Fruit fly (Drosophila melanogaster) whole organism, embryonic: ENCODE results near the gene NT1.

Experiments
- Awh ChIP-seq: fragments of 200-800 bp; sonication (Bioruptor generic); IDR thresholded peaks from 2 replicates; pipeline ENCODE4, ENCODE4 v1.3.6; 2022; ENCODE audit warnings: missing biosample characterization, missing genetic modification characterization
- CG10959 ChIP-seq: fragments of 200-800 bp; sonication (Bioruptor generic); IDR thresholded peaks from 2 replicates; pipeline ENCODE4 v1.3.6; 2022; ENCODE audit warnings: missing biosample characterization, missing genetic modification characterization
- CG11398 ChIP-seq: fragments of 200-800 bp; sonication (Bioruptor generic); optimal IDR thresholded peaks from 2 replicates; lab custom pipeline; 2016; ENCODE audit warnings: missing biosample characterization, missing genetic modification characterization
- CG11504 ChIP-seq: fragments of 200-800 bp; sonication (Bioruptor generic); optimal IDR thresholded peaks from 3 replicates; lab custom pipeline; 2019; ENCODE audit warnings: missing biosample characterization, mild to moderate bottlenecking, missing genetic modification characterization, moderate library complexity
- CG12769 ChIP-seq: fragments of 200-800 bp; sonication (Bioruptor generic); optimal IDR thresholded peaks from 2 replicates; lab custom pipeline; 2019; ENCODE audit warnings: missing biosample characterization, mild to moderate bottlenecking, missing genetic modification characterization, moderate library complexity
- CG1603 ChIP-seq: fragments of 200-800 bp; sonication (Bioruptor generic); optimal IDR thresholded peaks from 2 replicates; lab custom pipeline; 2019; ENCODE audit warnings: missing biosample characterization, mild to moderate bottlenecking, missing genetic modification characterization, moderate library complexity
- CG1647 ChIP-seq: fragments of 200-800 bp; sonication (Bioruptor generic); optimal IDR thresholded peaks from 3 replicates; lab custom pipeline; 2016; ENCODE audit warnings: missing biosample characterization, missing genetic modification characterization
- CG17359 ChIP-seq: fragments of 200-800 bp; sonication (Bioruptor generic); optimal IDR thresholded peaks from 3 replicates; lab custom pipeline; 2018; ENCODE audit warnings: missing biosample characterization, mild to moderate bottlenecking, missing genetic modification characterization, moderate library complexity
- CG31441 ChIP-seq: fragments of 200-800 bp; sonication (Bioruptor generic); IDR thresholded peaks from 2 replicates; pipeline ENCODE4 v1.3.6; 2022; ENCODE audit warnings: missing biosample characterization, missing genetic modification characterization
- CG3281 ChIP-seq: fragments of 200-800 bp; sonication (Bioruptor generic); optimal IDR thresholded peaks from 3 replicates; lab custom pipeline; 2017; ENCODE audit warnings: missing biosample characterization, mild to moderate bottlenecking, missing genetic modification characterization
- CG8290 ChIP-seq, 3 experiments: fragments of 200-800 bp; sonication (Bioruptor generic); optimal IDR thresholded peaks; 2 replicates each; lab custom pipeline; 2016 to 2019; ENCODE audit warnings: missing biosample characterization in 3 of 3, missing genetic modification characterization in 3 of 3, mild to moderate bottlenecking in 2 of 3, moderate library complexity in 1 of 3
- CG9797 ChIP-seq: fragments of 200-800 bp; sonication (Bioruptor generic); optimal IDR thresholded peaks from 3 replicates; lab custom pipeline; 2018; ENCODE audit warnings: missing biosample characterization, mild to moderate bottlenecking, missing genetic modification characterization
- CoRest ChIP-seq: fragments of 200-800 bp; sonication (Bioruptor generic); optimal IDR thresholded peaks from 3 replicates; lab custom pipeline; 2018; ENCODE audit warnings: missing biosample characterization, mild to moderate bottlenecking, missing genetic modification characterization, moderate library complexity
- Dad ChIP-seq: fragments of 200-800 bp; sonication (Bioruptor generic); optimal IDR thresholded peaks from 3 replicates; lab custom pipeline; 2016; ENCODE audit warnings: missing biosample characterization, missing genetic modification characterization
- Dbx ChIP-seq: fragments of 200-800 bp; sonication (Bioruptor generic); IDR thresholded peaks from 3 replicates; pipeline ENCODE4 v1.3.6; 2022; ENCODE audit warnings: missing biosample characterization, missing genetic modification characterization
- E2f1 ChIP-seq: fragments of 200-800 bp; sonication (Bioruptor generic); IDR thresholded peaks from 2 replicates; pipeline ENCODE4 v1.3.6; 2022; ENCODE audit warnings: missing biosample characterization, missing genetic modification characterization
- E2f2 ChIP-seq: fragments of 200-800 bp; sonication (Bioruptor generic); IDR thresholded peaks from 2 replicates; pipeline ENCODE4 v1.3.6; 2022; ENCODE audit warnings: missing biosample characterization, missing genetic modification characterization
- Fer3 ChIP-seq: fragments of 200-800 bp; sonication (Bioruptor generic); optimal IDR thresholded peaks from 2 replicates; lab custom pipeline; 2018; ENCODE audit warnings: missing biosample characterization, mild to moderate bottlenecking, missing genetic modification characterization, moderate library complexity
- HmgD ChIP-seq: fragments of 200-800 bp; sonication (Bioruptor generic); optimal IDR thresholded peaks from 3 replicates; lab custom pipeline; 2016; ENCODE audit warnings: missing biosample characterization, missing genetic modification characterization
- Hr51 ChIP-seq, 2 experiments: fragments of 200-800 bp; sonication (Bioruptor generic); optimal IDR thresholded peaks; 2 replicates in 1 of 2; 3 replicates in 1 of 2; lab custom pipeline; 2016 to 2018; ENCODE audit warnings: missing biosample characterization in 2 of 2, missing genetic modification characterization in 2 of 2, mild to moderate bottlenecking in 1 of 2, moderate library complexity in 1 of 2
- Hr78 ChIP-seq, 2 experiments: fragments of 200-800 bp in 1 of 2; fragments of >200 bp in 1 of 2; sonication (Bioruptor generic) in 1 of 2; optimal IDR thresholded peaks; 2 replicates each; lab custom pipeline; 2017 to 2019; ENCODE audit warnings: missing biosample characterization in 2 of 2, missing genetic modification characterization in 2 of 2, mild to moderate bottlenecking in 1 of 2, moderate library complexity in 1 of 2
- Lim3 ChIP-seq: fragments of 200-800 bp; sonication (Bioruptor generic); IDR thresholded peaks from 2 replicates; pipeline ENCODE4 v1.3.6; 2022; ENCODE audit warnings: missing biosample characterization, missing genetic modification characterization
- NfI ChIP-seq: fragments of 200-800 bp; sonication (Bioruptor generic); optimal IDR thresholded peaks from 3 replicates; lab custom pipeline; 2018; ENCODE audit warnings: missing biosample characterization, mild to moderate bottlenecking, missing genetic modification characterization, moderate library complexity
- Pdp1 ChIP-seq, 2 experiments: fragments of 200-800 bp; sonication (Bioruptor generic); optimal IDR thresholded peaks; 3 replicates each; lab custom pipeline; 2016; ENCODE audit warnings: missing biosample characterization in 2 of 2, missing genetic modification characterization in 2 of 2, mild to moderate bottlenecking in 1 of 2, moderate library complexity in 1 of 2
- chif ChIP-seq, 2 experiments: fragments of 200-800 bp; sonication (Bioruptor generic); optimal IDR thresholded peaks; 3 replicates each; lab custom pipeline; 2016; ENCODE audit warnings: missing biosample characterization in 2 of 2, missing genetic modification characterization in 2 of 2
- chinmo ChIP-seq: fragments of 200-800 bp; sonication (Bioruptor generic); IDR thresholded peaks from 4 replicates; pipeline ENCODE4 v1.3.6; 2022; ENCODE audit warnings: missing biosample characterization, missing genetic modification characterization; ENCODE audit not compliant: partially characterized antibody
- corto ChIP-seq: fragments of 200-800 bp; sonication (Bioruptor generic); optimal IDR thresholded peaks from 2 replicates; lab custom pipeline; 2016; ENCODE audit warnings: missing biosample characterization, mild to moderate bottlenecking, missing genetic modification characterization, moderate library complexity
- danr ChIP-seq: fragments of 200-800 bp; sonication (Bioruptor generic); IDR thresholded peaks from 2 replicates; pipeline ENCODE4 v1.3.6; 2022; ENCODE audit warnings: missing biosample characterization, missing genetic modification characterization
- dysf ChIP-seq: fragments of 200-800 bp; sonication (Bioruptor generic); IDR thresholded peaks from 3 replicates; pipeline ENCODE4 v1.3.6; 2022; ENCODE audit warnings: missing biosample characterization, missing genetic modification characterization
- emc ChIP-seq: fragments of 200-800 bp; sonication (Bioruptor generic); optimal IDR thresholded peaks from 2 replicates; lab custom pipeline; 2016; ENCODE audit warnings: missing biosample characterization, missing genetic modification characterization
- grau ChIP-seq: fragments of 200-800 bp; optimal IDR thresholded peaks from 3 replicates; lab custom pipeline; 2019; ENCODE audit warnings: missing biosample characterization, mild to moderate bottlenecking, missing genetic modification characterization, moderate library complexity
- h ChIP-seq: fragments of >200 bp; optimal IDR thresholded peaks from 2 replicates; lab custom pipeline; 2017
- hkb ChIP-seq, 2 experiments: fragments of 200-800 bp in 1 of 2; fragments of >200 bp in 1 of 2; sonication (Bioruptor generic) in 1 of 2; IDR thresholded peaks in 1 of 2; optimal IDR thresholded peaks in 1 of 2; 2 replicates each; pipeline versions ENCODE4 v1.3.6 to Lab custom; 2017 to 2022; ENCODE audit warnings: missing biosample characterization in 1 of 2, missing genetic modification characterization in 1 of 2
- lmd ChIP-seq: fragments of 200-800 bp; sonication (Bioruptor generic); IDR thresholded peaks from 2 replicates; pipeline ENCODE4 v1.3.6; 2022; ENCODE audit warnings: missing biosample characterization, missing genetic modification characterization
- mirr ChIP-seq: fragments of 200-800 bp; sonication (Bioruptor generic); optimal IDR thresholded peaks from 3 replicates; lab custom pipeline; 2018; ENCODE audit warnings: missing biosample characterization, mild to moderate bottlenecking, missing genetic modification characterization
- onecut ChIP-seq: fragments of 200-800 bp; sonication (Bioruptor generic); IDR thresholded peaks from 2 replicates; pipeline ENCODE4 v1.3.6; 2022; ENCODE audit warnings: missing biosample characterization, missing genetic modification characterization
- pros ChIP-seq: fragments of 200-800 bp; sonication (Bioruptor generic); optimal IDR thresholded peaks from 3 replicates; lab custom pipeline; 2019; ENCODE audit warnings: missing biosample characterization, mild to moderate bottlenecking, missing genetic modification characterization, moderate library complexity
- ranshi ChIP-seq: fragments of 200-800 bp; sonication (Bioruptor generic); IDR thresholded peaks from 2 replicates; pipeline ENCODE4 v1.3.6; 2022; ENCODE audit warnings: missing biosample characterization, missing genetic modification characterization
- sens ChIP-seq: fragments of 200-800 bp; sonication (Bioruptor generic); peaks from one replicate; lab custom pipeline; 2016; ENCODE audit warnings: missing biosample characterization, missing genetic modification characterization
- sima ChIP-seq: fragments of 200-800 bp; sonication (Bioruptor generic); optimal IDR thresholded peaks from 2 replicates; lab custom pipeline; 2016; ENCODE audit warnings: missing biosample characterization, missing genetic modification characterization
- slbo ChIP-seq: fragments of 200-800 bp; sonication (Bioruptor generic); IDR thresholded peaks from 2 replicates; pipeline ENCODE4 v1.3.6; 2022; ENCODE audit warnings: missing biosample characterization, missing genetic modification characterization
- sob ChIP-seq: fragments of 200-800 bp; sonication (Bioruptor generic); IDR thresholded peaks from 2 replicates; pipeline ENCODE4 v1.3.6; 2022; ENCODE audit warnings: missing biosample characterization, missing genetic modification characterization
- sqz ChIP-seq: fragments of 200-800 bp; sonication (Bioruptor generic); optimal IDR thresholded peaks from 3 replicates; lab custom pipeline; 2018; ENCODE audit warnings: missing biosample characterization, mild to moderate bottlenecking, missing genetic modification characterization
- tll ChIP-seq, 2 experiments: fragments of 200-800 bp in 1 of 2; fragments of >200 bp in 1 of 2; sonication (Bioruptor generic) in 1 of 2; optimal IDR thresholded peaks; 2 replicates each; lab custom pipeline; 2017 to 2019; ENCODE audit warnings: missing biosample characterization in 2 of 2, missing genetic modification characterization in 2 of 2, mild to moderate bottlenecking in 1 of 2, moderate library complexity in 1 of 2
- z ChIP-seq: fragments of 200-800 bp; sonication (Bioruptor generic); IDR thresholded peaks from 3 replicates; pipeline ENCODE4 v1.3.6; 2022; ENCODE audit warnings: missing biosample characterization, missing genetic modification characterization
- zf30C ChIP-seq: fragments of 200-800 bp; sonication (Bioruptor generic); optimal IDR thresholded peaks from 3 replicates; lab custom pipeline; 2018; ENCODE audit warnings: missing biosample characterization, mild to moderate bottlenecking, missing genetic modification characterization

The NT1 gene

dm6 chr3L:4463773-4464301 lies 44.4 kb downstream of the NT1 start, which contains the start of gene CG15024:
TSS of gene CG15024 (minus strand) at chr3L:4463823.
- 0 out of 2 replicates have a peak, but pooled peaks have one; percentile 7 for TF ChIP-seq Awh (GFP tag; lab: Robert Waterston, UW)
- no peak for TF ChIP-seq CG9797 (GFP tag; lab: Kevin White, UChicago)
- peak; percentile 83 for TF ChIP-seq pros (GFP tag; lab: Kevin White, UChicago)
- peak; percentile 92; the same call in 2 of the 4 replicates for TF ChIP-seq chinmo
- no peak for TF ChIP-seq CG17359 (tag; lab: Kevin White, UChicago)
- TF ChIP-seq mirr, result peak; percentile 6
- TF ChIP-seq CG12769, result peak; percentile 1
- peak; percentile 38 for TF ChIP-seq sens
- no peak for TF ChIP-seq CG8290 (GFP tag; optimal IDR thresholded peaks at IDR 0.05; lab: Kevin White, UChicago)
- TF ChIP-seq CG8290 (tag; optimal IDR thresholded peaks at IDR 0.05; lab: Kevin White, UChicago), result peak in 1 of 2 experiments; percentile 24
- peak in 1 of 2 experiments; percentile 78 for TF ChIP-seq Hr78 (GFP tag; optimal IDR thresholded peaks at IDR 0.05; lab: Kevin White, UChicago)

dm6 chr3L:4461454-4462045 lies 46.7 kb downstream of the NT1 start, which contains the start of gene CG15023:
TSS of gene CG15023 (minus strand) at chr3L:4461504.
- TF ChIP-seq NfI, result peak; percentile 23
- TF ChIP-seq lmd (GFP tag; lab: Robert Waterston, UW), result peak; percentile 42; the same call in 1 of the 2 replicates
- TF ChIP-seq Dad (GFP tag; lab: Kevin White, UChicago), result no peak
- peak; percentile 4 to 37 for TF ChIP-seq Pdp1 (GFP tag; optimal IDR thresholded peaks at IDR 0.05; lab: Kevin White, UChicago)
- TF ChIP-seq sima (GFP tag; lab: Kevin White, UChicago), result no peak
- TF ChIP-seq CG31441, result 0 out of 2 replicates have a peak, but pooled peaks have one; percentile 26
- peak; percentile 2 for TF ChIP-seq CG1603 (tag; lab: Kevin White, UChicago)
- no peak for TF ChIP-seq CG10959 (GFP tag; lab: Robert Waterston, UW)
- TF ChIP-seq corto, result no peak
- TF ChIP-seq h, result no peak
- no peak for TF ChIP-seq HmgD (GFP tag; lab: Kevin White, UChicago)
- TF ChIP-seq Fer3 (tag; lab: Kevin White, UChicago), result peak; percentile 4
- 0 out of 2 replicates have a peak, but pooled peaks have one; percentile 19 for TF ChIP-seq sob
- TF ChIP-seq onecut, result peak; percentile 51; the same call in 1 of the 2 replicates
- 0 out of 2 replicates have a peak, but pooled peaks have one; percentile 7 for TF ChIP-seq E2f2 (GFP tag; lab: Robert Waterston, UW)
- TF ChIP-seq chif (GFP tag; optimal IDR thresholded peaks at IDR 0.05; lab: Kevin White, UChicago), result no peak
- TF ChIP-seq CG3281 (GFP tag; lab: Kevin White, UChicago), result peak; percentile 35
- TF ChIP-seq Dbx (GFP tag; lab: Robert Waterston, UW), result no peak
- peak; percentile 45 for TF ChIP-seq sens
- TF ChIP-seq sqz (GFP tag; lab: Kevin White, UChicago), result no peak
- TF ChIP-seq CG1647 (GFP tag; lab: Kevin White, UChicago), result no peak
- TF ChIP-seq z (GFP tag; lab: Robert Waterston, UW), result no peak
- TF ChIP-seq slbo, result no peak; the same call in 1 of the 2 replicates
- TF ChIP-seq hkb (optimal IDR thresholded peaks at IDR 0.05; lab: Kevin White, UChicago), result no peak
- TF ChIP-seq hkb (GFP tag; IDR thresholded peaks at IDR 0.05; lab: Robert Waterston, UW), result 0 out of 2 replicates have a peak, but pooled peaks have one; percentile 9
- TF ChIP-seq CG11398, result no peak
- peak; percentile 35 for TF ChIP-seq CoRest (tag; lab: Kevin White, UChicago)
- TF ChIP-seq Lim3 (GFP tag; lab: Robert Waterston, UW), result no peak
- peak in 1 of 2 experiments; percentile 48 for TF ChIP-seq Hr51 (GFP tag; optimal IDR thresholded peaks at IDR 0.05; lab: Kevin White, UChicago)
- peak; percentile 23; the same call in 1 of the 2 replicates for TF ChIP-seq ranshi (GFP tag; lab: Robert Waterston, UW)
- TF ChIP-seq dysf (GFP tag; lab: Robert Waterston, UW), result peak; percentile 69; the same call in 2 of the 3 replicates
- TF ChIP-seq danr (GFP tag; lab: Robert Waterston, UW), result 0 out of 2 replicates have a peak, but pooled peaks have one; percentile 7
- peak; percentile 52 for TF ChIP-seq CG11504 (tag; lab: Kevin White, UChicago)
- TF ChIP-seq zf30C (GFP tag; lab: Kevin White, UChicago), result no peak
- no peak for TF ChIP-seq emc
- TF ChIP-seq E2f1, result 0 out of 2 replicates have a peak, but pooled peaks have one; percentile 17
- no peak for TF ChIP-seq tll (GFP tag; optimal IDR thresholded peaks at IDR 0.05; lab: Kevin White, UChicago)
- TF ChIP-seq grau (tag; lab: Kevin White, UChicago), result peak; percentile 47
